Worm (Caenorhabditis elegans): ENCODE data around the gene inos-1.

ce11 chrII:11690868-11691267 lies 9.2 kb downstream of the inos-1 start:
- TF ChIP-seq flt-1 (GFP tag; IDR thresholded peaks at IDR 0.05) (no peak), cog-1 (tag; optimal IDR thresholded peaks at IDR 0.05) (no peak), ref-1 (GFP tag; conservative IDR thresholded peaks at IDR 0.05) (no peak), klf-2 (GFP tag; conservative IDR thresholded peaks at IDR 0.05) (no peak), T22C8.4 (GFP tag; IDR thresholded peaks at IDR 0.05) (no peak), med-1 (GFP tag; optimal IDR thresholded peaks at IDR 0.05; ENCODE audit: insufficient read depth) (no peak), tab-1 (GFP tag; IDR thresholded peaks at IDR 0.05) (no peak)
